Worm (Caenorhabditis elegans) whole organism, young adult: ENCODE measurements around the gene flp-8.

Experiments
- B0019.2 ChIP-seq: fragments of 200-800 bp; sonication (Bioruptor generic); conservative IDR thresholded peaks from 2 replicates; pipeline ENCODE4 v1.3.6; 2022; ENCODE audit warnings: missing genetic modification reagents, missing genetic modification characterization, missing compliant biosample characterization
- B0035.1 ChIP-seq: sonication (generic microtip); optimal IDR thresholded peaks from 2 replicates; lab custom pipeline; 2016; ENCODE audit warnings: missing genetic modification characterization, mild to moderate bottlenecking, missing compliant biosample characterization, missing genotype, missing genetic modification reagents
- B0336.3 ChIP-seq: fragments of 200-800 bp; sonication (Bioruptor generic); IDR thresholded peaks from 2 replicates; pipeline ENCODE4 v1.3.6; 2022; ENCODE audit warnings: missing genetic modification characterization, missing compliant biosample characterization
- C06A6.2 ChIP-seq: fragments of 200-800 bp; sonication (Bioruptor generic); conservative IDR thresholded peaks from 2 replicates; pipeline ENCODE4 v1.3.6; 2022; ENCODE audit warnings: missing genetic modification characterization, missing compliant biosample characterization
- F33H1.4 ChIP-seq: fragments of 200-800 bp; sonication (Bioruptor generic); IDR thresholded peaks from 2 replicates; pipeline ENCODE4 v1.3.6; 2022; ENCODE audit warnings: missing genetic modification reagents, missing genetic modification characterization, missing compliant biosample characterization
- F49E8.2 ChIP-seq: sonication (generic microtip); optimal IDR thresholded peaks from 3 replicates; lab custom pipeline; 2017; ENCODE audit warnings: missing genetic modification characterization, mild to moderate bottlenecking, missing compliant biosample characterization, antibody characterized with exemption, moderate library complexity; ENCODE audit not compliant: insufficient read depth
- F52B5.7 ChIP-seq: sonication (generic microtip); optimal IDR thresholded peaks from 2 replicates; lab custom pipeline; 2016; ENCODE audit warnings: mild to moderate bottlenecking, missing genetic modification characterization, missing compliant biosample characterization
- Y53G8AR.9 ChIP-seq: fragments of 200-800 bp; sonication (Bioruptor generic); conservative IDR thresholded peaks from 2 replicates; pipeline ENCODE4 v1.3.6; 2022; ENCODE audit warnings: missing genetic modification reagents, missing genetic modification characterization, missing compliant biosample characterization
- Y56A3A.18 ChIP-seq: fragments of 200-800 bp; sonication (Bioruptor generic); IDR thresholded peaks from 2 replicates; pipeline ENCODE4 v1.3.6; 2022; ENCODE audit warnings: missing genetic modification reagents, missing genetic modification characterization, missing compliant biosample characterization
- aptf-3 ChIP-seq: fragments of 200-800 bp; sonication (Bioruptor generic); IDR thresholded peaks from 2 replicates; pipeline ENCODE4 v1.3.6; 2022; ENCODE audit warnings: missing genetic modification characterization, missing compliant biosample characterization
- attf-3 ChIP-seq: fragments of 200-800 bp; sonication (Bioruptor generic); conservative IDR thresholded peaks from 2 replicates; pipeline ENCODE4 v1.3.6; 2022; ENCODE audit warnings: missing genetic modification reagents, missing genetic modification characterization, missing compliant biosample characterization
- attf-6 ChIP-seq: fragments of 200-800 bp; sonication (Bioruptor generic); IDR thresholded peaks from 2 replicates; pipeline ENCODE4 v1.3.6; 2022; ENCODE audit warnings: missing genetic modification reagents, missing genetic modification characterization, missing compliant biosample characterization
- cebp-1 ChIP-seq, 2 experiments: fragments of 200-800 bp in 1 of 2; sonication (Bioruptor generic) in 1 of 2; sonication (generic microtip) in 1 of 2; IDR thresholded peaks in 1 of 2; optimal IDR thresholded peaks in 1 of 2; 2 replicates each; pipeline versions ENCODE4 v1.3.6 to Lab custom; 2017 to 2022; ENCODE audit warnings: missing compliant biosample characterization in 2 of 2, missing genetic modification characterization in 2 of 2, mild to moderate bottlenecking in 1 of 2, missing genetic modification reagents in 1 of 2, moderate library complexity in 1 of 2
- ceh-58 ChIP-seq: fragments of 200-800 bp; sonication (Bioruptor generic); IDR thresholded peaks from 2 replicates; pipeline ENCODE4 v1.3.6; 2022; ENCODE audit warnings: missing genetic modification characterization, missing compliant biosample characterization
- dpl-1 ChIP-seq: fragments of 150-350 bp; optimal IDR thresholded peaks from 2 replicates; lab custom pipeline; 2014; ENCODE audit warnings: missing biosample characterization, missing genetic modification reagents, missing genetic modification characterization
- efl-1 ChIP-seq: fragments of 150-350 bp; optimal IDR thresholded peaks from 2 replicates; lab custom pipeline; 2014; ENCODE audit warnings: missing biosample characterization, missing genetic modification reagents, missing genetic modification characterization
- hmg-20 ChIP-seq: fragments of 200-800 bp; sonication (Bioruptor generic); IDR thresholded peaks from 2 replicates; pipeline ENCODE4 v1.3.6; 2022; ENCODE audit warnings: missing genetic modification reagents, missing genetic modification characterization, missing compliant biosample characterization
- hsf-1 ChIP-seq: fragments of 200-800 bp; sonication (Bioruptor generic); IDR thresholded peaks from 2 replicates; pipeline ENCODE4 v1.3.6; 2022; ENCODE audit warnings: missing genetic modification reagents, missing genetic modification characterization, missing compliant biosample characterization
- let-607 ChIP-seq, 2 experiments: fragments of 200-800 bp in 1 of 2; sonication (Bioruptor generic) in 1 of 2; sonication (generic microtip) in 1 of 2; optimal IDR thresholded peaks; 2 replicates each; lab custom pipeline; 2016 to 2018; ENCODE audit warnings: mild to moderate bottlenecking in 2 of 2, missing compliant biosample characterization in 2 of 2, missing genetic modification characterization in 2 of 2, moderate library complexity in 2 of 2, missing genotype in 1 of 2
- lin-40 ChIP-seq: sonication (generic microtip); optimal IDR thresholded peaks from 2 replicates; lab custom pipeline; 2016; ENCODE audit warnings: missing genetic modification characterization, mild to moderate bottlenecking, missing compliant biosample characterization, missing genotype, missing genetic modification reagents
- lsl-1 ChIP-seq: fragments of 200-800 bp; sonication (Bioruptor generic); optimal IDR thresholded peaks from 2 replicates; lab custom pipeline; 2018; ENCODE audit warnings: mild to moderate bottlenecking, missing genetic modification characterization, moderate library complexity, missing compliant biosample characterization
- madf-6 ChIP-seq: fragments of 200-800 bp; sonication (Bioruptor generic); IDR thresholded peaks from 2 replicates; pipeline ENCODE4 v1.3.6; 2022; ENCODE audit warnings: missing genetic modification reagents, missing genetic modification characterization, missing compliant biosample characterization
- madf-8 ChIP-seq: fragments of 200-800 bp; sonication (Bioruptor generic); conservative IDR thresholded peaks from 2 replicates; pipeline ENCODE4 v1.3.6; 2022; ENCODE audit warnings: missing genetic modification reagents, missing genetic modification characterization, missing compliant biosample characterization
- mcd-1 ChIP-seq: fragments of 200-800 bp; sonication (Bioruptor generic); IDR thresholded peaks from 2 replicates; pipeline ENCODE4 v1.3.6; 2022; ENCODE audit warnings: missing genetic modification reagents, missing genetic modification characterization, missing compliant biosample characterization
- mxl-1 ChIP-seq: sonication (generic microtip); optimal IDR thresholded peaks from 2 replicates; lab custom pipeline; 2016; ENCODE audit warnings: missing genetic modification characterization, missing compliant biosample characterization
- nfya-1 ChIP-seq: sonication (generic microtip); optimal IDR thresholded peaks from 2 replicates; lab custom pipeline; 2017; ENCODE audit warnings: antibody characterized with exemption, missing compliant biosample characterization, missing genetic modification characterization, borderline replicate concordance; ENCODE audit not compliant: insufficient read depth
- nhr-179 ChIP-seq: sonication (generic microtip); optimal IDR thresholded peaks from 2 replicates; lab custom pipeline; 2016; ENCODE audit warnings: mild to moderate bottlenecking, missing genetic modification characterization, missing compliant biosample characterization
- nhr-27 ChIP-seq: fragments of 200-800 bp; sonication (Bioruptor generic); optimal IDR thresholded peaks from 2 replicates; lab custom pipeline; 2018; ENCODE audit warnings: mild to moderate bottlenecking, missing genetic modification characterization, moderate library complexity, missing compliant biosample characterization
- rcor-1 ChIP-seq: fragments of 200-800 bp; sonication (Bioruptor generic); IDR thresholded peaks from 2 replicates; pipeline ENCODE4 v1.3.6; 2022; ENCODE audit warnings: missing genetic modification reagents, missing genetic modification characterization, missing compliant biosample characterization
- rec-8 ChIP-seq, 2 experiments: sonication (generic microtip); optimal IDR thresholded peaks; 2 replicates each; lab custom pipeline; 2016; ENCODE audit warnings: mild to moderate bottlenecking in 2 of 2, missing genetic modification characterization in 2 of 2, missing genetic modification reagents in 2 of 2, missing genotype in 2 of 2, missing biosample characterization in 1 of 2, missing compliant biosample characterization in 1 of 2, moderate library complexity in 1 of 2
- sdz-38 ChIP-seq: sonication (generic microtip); optimal IDR thresholded peaks from 2 replicates; lab custom pipeline; 2016; ENCODE audit warnings: missing genotype, missing genetic modification characterization, missing compliant biosample characterization
- snpc-1.1 ChIP-seq: sonication (generic microtip); optimal IDR thresholded peaks from 2 replicates; lab custom pipeline; 2017; ENCODE audit warnings: missing genetic modification characterization, mild to moderate bottlenecking, missing compliant biosample characterization, antibody characterized with exemption, moderate library complexity, missing genotype, missing genetic modification reagents; ENCODE audit not compliant: insufficient read depth
- sptf-2 ChIP-seq: fragments of 200-800 bp; sonication (Bioruptor generic); optimal IDR thresholded peaks from 2 replicates; lab custom pipeline; 2018; ENCODE audit warnings: mild to moderate bottlenecking, missing genetic modification characterization, missing compliant biosample characterization
- tbx-9 ChIP-seq: sonication (generic microtip); optimal IDR thresholded peaks from 2 replicates; lab custom pipeline; 2016; ENCODE audit warnings: borderline replicate concordance, missing genetic modification characterization, inconsistent platforms, missing compliant biosample characterization
- ztf-25 ChIP-seq: fragments of 200-800 bp; sonication (Bioruptor generic); IDR thresholded peaks from 2 replicates; pipeline ENCODE4 v1.3.6; 2022; ENCODE audit warnings: missing genetic modification reagents, missing genetic modification characterization, missing compliant biosample characterization
- ztf-26 ChIP-seq: sonication (generic microtip); optimal IDR thresholded peaks from 2 replicates; lab custom pipeline; 2017; ENCODE audit warnings: missing genetic modification characterization, missing compliant biosample characterization
- ztf-28 ChIP-seq: fragments of 200-800 bp; sonication (Bioruptor generic); IDR thresholded peaks from 2 replicates; pipeline ENCODE4 v1.3.6; 2022; ENCODE audit warnings: missing genetic modification reagents, missing genetic modification characterization, missing compliant biosample characterization

The flp-8 gene

ce11 chrX:14865744-14866143 lies 15.5 kb upstream of the flp-8 start, which contains the start of gene C27C12.3:
TSS of gene C27C12.3 (minus strand) at chrX:14865844.
- TF ChIP-seq ztf-26 (tag; lab: Kevin White, UChicago) (no peak), Y53G8AR.9 (GFP tag; lab: Robert Waterston, UW) (no peak), attf-3 (GFP tag; lab: Robert Waterston, UW) (no peak), nhr-27 (no peak), ceh-58 (GFP tag; lab: Robert Waterston, UW) (no peak), snpc-1.1 (no peak), mxl-1 (no peak), ztf-28 (no peak), nhr-179 (tag; lab: Kevin White, UChicago) (no peak), attf-6 (GFP tag; lab: Robert Waterston, UW) (no peak), hsf-1 (GFP tag; lab: Robert Waterston, UW) (no peak)

DNA sequence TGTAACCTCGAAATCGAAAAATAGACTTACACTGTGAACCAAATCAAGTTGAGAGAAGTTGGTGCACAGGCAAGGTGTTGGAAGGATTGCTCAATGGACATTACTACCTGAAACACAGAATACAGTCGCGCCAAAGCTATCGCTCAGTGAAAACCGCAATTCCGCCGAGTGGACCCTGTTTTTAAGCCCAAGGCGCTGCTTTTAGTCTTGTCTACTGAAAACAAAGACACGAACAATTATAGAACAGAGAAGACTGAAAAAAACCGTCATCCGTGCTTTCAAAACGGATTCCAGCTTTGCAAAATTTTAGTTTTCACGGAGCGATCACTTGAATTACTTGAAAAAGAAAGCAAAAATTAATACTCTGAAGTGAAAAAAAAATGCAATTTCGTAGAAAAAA lies 13.0 kb upstream of the flp-8 start, which contains the start of gene F31F6.1:
F31F6.1 (minus strand) TSS at position 101 of the 400 bp plus-strand sequence.
- no peak for TF ChIP-seq sdz-38
- no peak for TF ChIP-seq Y56A3A.18
- TF ChIP-seq B0336.3 (GFP tag; lab: Robert Waterston, UW): no peak
- TF ChIP-seq hmg-20 (GFP tag; lab: Robert Waterston, UW): no peak
- TF ChIP-seq cebp-1 (GFP tag; IDR thresholded peaks at IDR 0.05; lab: Robert Waterston, UW): no peak
- no peak for TF ChIP-seq cebp-1 (tag; optimal IDR thresholded peaks at IDR 0.05; lab: Kevin White, UChicago)
- no peak for TF ChIP-seq aptf-3 (GFP tag; lab: Robert Waterston, UW)
- no peak for TF ChIP-seq tbx-9
- TF ChIP-seq ztf-25 (GFP tag; lab: Robert Waterston, UW): no peak
- no peak for TF ChIP-seq attf-6 (GFP tag; lab: Robert Waterston, UW)
- no peak for TF ChIP-seq snpc-1.1
- TF ChIP-seq B0035.1 (tag; lab: Kevin White, UChicago): no peak
- TF ChIP-seq, all 124 proteins: peak for 0

- TF ChIP-seq attf-3 (GFP tag; lab: Robert Waterston, UW) (no peak), nfya-1 (no peak), sptf-2 (GFP tag; lab: Kevin White, UChicago) (no peak), rcor-1 (GFP tag; lab: Robert Waterston, UW) (no peak), nhr-27 (no peak), F49E8.2 (tag; lab: Kevin White, UChicago) (no peak), lsl-1 (GFP tag; lab: Kevin White, UChicago) (no peak), B0035.1 (tag; lab: Kevin White, UChicago) (no peak), F33H1.4 (GFP tag; lab: Robert Waterston, UW) (no peak), B0019.2 (GFP tag; lab: Robert Waterston, UW) (no peak), lin-40 (tag; lab: Kevin White, UChicago) (no peak), C06A6.2 (GFP tag; lab: Robert Waterston, UW) (no peak), B0336.3 (GFP tag; lab: Robert Waterston, UW) (no peak), F52B5.7 (tag; lab: Kevin White, UChicago) (no peak)
- TF ChIP-seq, all 124 proteins: peak for 0
Observed at ce11 chrX:14871780-14872179, 9.4 kb upstream of the flp-8 start, which contains the start of gene F31F6.2. TSS of gene F31F6.2 (minus strand) at chrX:14871880.

DNA sequence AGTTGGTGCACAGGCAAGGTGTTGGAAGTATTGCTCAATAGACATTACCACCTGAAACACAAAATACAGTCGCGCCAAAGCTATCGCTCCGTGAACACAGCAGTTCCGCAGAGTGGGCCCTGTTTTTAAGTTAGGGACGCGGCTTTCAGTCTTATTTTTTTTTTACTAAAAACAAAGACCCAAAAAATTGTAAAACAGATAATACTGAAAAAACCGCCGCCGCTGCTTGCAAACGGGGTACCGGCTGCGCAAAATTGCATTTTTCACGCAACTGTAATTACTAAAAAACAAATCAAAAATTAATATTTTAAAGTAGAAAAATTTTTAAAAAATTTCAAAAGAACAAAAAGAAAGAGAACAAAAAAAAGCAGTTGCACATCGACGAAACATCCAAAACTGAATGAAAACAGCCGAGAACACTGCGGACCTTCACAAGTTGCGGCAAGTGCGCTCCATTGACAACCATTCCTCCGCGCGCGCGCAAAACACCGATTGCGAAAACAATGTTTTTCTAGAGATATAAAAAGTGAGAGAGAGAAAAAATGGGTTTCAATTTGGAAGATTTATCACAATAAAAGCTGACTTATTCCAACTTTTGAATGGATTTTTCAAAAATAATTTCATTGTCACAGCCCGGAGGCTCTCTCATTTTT lies 8.3 kb upstream of the flp-8 start, which contains the start of gene F31F6.3:
F31F6.3 (minus strand) TSS at position 51 of the 653 bp plus-strand sequence.
- no peak for TF ChIP-seq ztf-26 (tag; lab: Kevin White, UChicago)
- 0 out of 2 replicates have a peak, but pooled peaks have one; percentile 8 for TF ChIP-seq madf-8
- TF ChIP-seq let-607 (tag; optimal IDR thresholded peaks at IDR 0.05; lab: Kevin White, UChicago): no peak
- no peak for TF ChIP-seq rec-8 (tag; optimal IDR thresholded peaks at IDR 0.05; lab: Kevin White, UChicago)
- TF ChIP-seq dpl-1 (GFP tag; lab: Kevin White, UChicago): peak; percentile 38
- peak; percentile 46 for TF ChIP-seq mcd-1
- TF ChIP-seq madf-6: peak; percentile 65
- TF ChIP-seq efl-1: peak; percentile 73
